Worm (Caenorhabditis elegans) whole organism, L4 larva: ENCODE results near the gene K05F1.13.
"Not testable (repeated sequence)": the region's sequence is repeated elsewhere in the genome, so short reads cannot be mapped to it uniquely, and the experiment has no call there.

ENCODE experiments used
- F26F4.8 ChIP-seq: fragments of 200-800 bp; sonication (Bioruptor generic); conservative IDR thresholded peaks from 2 replicates; pipeline ENCODE4 v1.3.6; 2022; ENCODE audit warnings: missing genetic modification characterization, missing compliant biosample characterization
- R02D3.7 ChIP-seq: fragments of 150-350 bp; sonication (generic microtip); optimal IDR thresholded peaks from 3 replicates; lab custom pipeline; 2014; ENCODE audit warnings: missing biosample characterization, missing genetic modification characterization
- ZK546.5 ChIP-seq, 2 experiments: sonication (generic microtip); optimal IDR thresholded peaks; 2 replicates each; lab custom pipeline; 2017; ENCODE audit warnings: missing biosample characterization in 2 of 2, missing genetic modification characterization in 2 of 2
- aly-2 ChIP-seq: sonication (generic microtip); optimal IDR thresholded peaks from 2 replicates; lab custom pipeline; 2018; ENCODE audit warnings: missing biosample characterization, missing genetic modification characterization
- attf-4 ChIP-seq: sonication (generic microtip); optimal IDR thresholded peaks from 3 replicates; lab custom pipeline; 2017; ENCODE audit warnings: missing biosample characterization, missing genetic modification characterization
- ceh-32 ChIP-seq: sonication (generic microtip); optimal IDR thresholded peaks from 2 replicates; lab custom pipeline; 2016; ENCODE audit warnings: mild to moderate bottlenecking, missing genetic modification characterization, missing compliant biosample characterization; ENCODE audit not compliant: poor library complexity
- ceh-44 ChIP-seq: fragments of 200-800 bp; sonication (Bioruptor generic); IDR thresholded peaks from 2 replicates; pipeline ENCODE4 v1.3.6; 2022; ENCODE audit warnings: missing genetic modification reagents, missing genetic modification characterization, missing compliant biosample characterization
- ceh-82 ChIP-seq: sonication (generic microtip); optimal IDR thresholded peaks from 2 replicates; lab custom pipeline; 2017; ENCODE audit warnings: missing biosample characterization, missing genetic modification characterization
- cey-2 ChIP-seq: sonication (generic microtip); optimal IDR thresholded peaks from 3 replicates; lab custom pipeline; 2017; ENCODE audit warnings: missing genetic modification characterization, mild to moderate bottlenecking, missing compliant biosample characterization, antibody characterized with exemption, borderline replicate concordance; ENCODE audit not compliant: insufficient read depth
- daf-12 ChIP-seq: fragments of 150-350 bp; optimal IDR thresholded peaks from 2 replicates; lab custom pipeline; 2014; ENCODE audit warnings: missing biosample characterization, missing genetic modification reagents, missing genetic modification characterization
- daf-16 ChIP-seq, 3 experiments: sonication (generic microtip); optimal IDR thresholded peaks; 2 replicates each; lab custom pipeline; 2016 to 2017; ENCODE audit warnings: missing genetic modification characterization in 3 of 3, missing genetic modification reagents in 3 of 3, mild to moderate bottlenecking in 2 of 3, missing compliant biosample characterization in 2 of 3, missing biosample characterization in 1 of 3, moderate library complexity in 1 of 3
- daf-19 ChIP-seq: fragments of 200-800 bp; sonication (Bioruptor generic); conservative IDR thresholded peaks from 2 replicates; pipeline ENCODE4 v1.3.6; 2022; ENCODE audit warnings: missing genetic modification characterization, missing compliant biosample characterization
- dmd-6 ChIP-seq: fragments of 200-800 bp; sonication (Bioruptor generic); IDR thresholded peaks from 2 replicates; pipeline ENCODE4 v1.3.6; 2022; ENCODE audit warnings: missing genetic modification reagents, missing genetic modification characterization, missing compliant biosample characterization
- dmd-8 ChIP-seq: fragments of 200-800 bp; sonication (Bioruptor generic); IDR thresholded peaks from 2 replicates; pipeline ENCODE4 v1.3.6; 2022; ENCODE audit warnings: missing genetic modification characterization, missing compliant biosample characterization
- dmd-9 ChIP-seq: fragments of 200-800 bp; sonication (Bioruptor generic); IDR thresholded peaks from 2 replicates; pipeline ENCODE4 v1.3.6; 2022; ENCODE audit warnings: missing genetic modification reagents, missing genetic modification characterization, missing compliant biosample characterization
- dpl-1 ChIP-seq: fragments of 150-350 bp; optimal IDR thresholded peaks from 2 replicates; lab custom pipeline; 2014; ENCODE audit warnings: missing biosample characterization, missing genetic modification reagents, missing genetic modification characterization
- dve-1 ChIP-seq: sonication (generic microtip); optimal IDR thresholded peaks from 2 replicates; lab custom pipeline; 2017; ENCODE audit warnings: antibody characterized with exemption, mild to moderate bottlenecking, missing genetic modification characterization, missing compliant biosample characterization; ENCODE audit not compliant: insufficient read depth
- egl-27 ChIP-seq: sonication (generic microtip); optimal IDR thresholded peaks from 3 replicates; lab custom pipeline; 2017; ENCODE audit warnings: missing biosample characterization, missing genetic modification reagents, missing genetic modification characterization
- hlh-11 ChIP-seq: fragments of 200-800 bp; sonication (Bioruptor generic); optimal IDR thresholded peaks from 2 replicates; lab custom pipeline; 2018; ENCODE audit warnings: mild to moderate bottlenecking, missing genetic modification characterization, missing compliant biosample characterization
- hlh-30 ChIP-seq: sonication (generic microtip); optimal IDR thresholded peaks from 2 replicates; lab custom pipeline; 2017; ENCODE audit warnings: antibody characterized with exemption, mild to moderate bottlenecking, missing genetic modification characterization, missing compliant biosample characterization; ENCODE audit not compliant: insufficient read depth
- lin-1 ChIP-seq: fragments of 200-800 bp; sonication (Bioruptor generic); IDR thresholded peaks from 2 replicates; pipeline ENCODE4 v1.3.6; 2022; ENCODE audit warnings: missing genetic modification reagents, missing genetic modification characterization, missing compliant biosample characterization
- lin-15B ChIP-seq: fragments of 150-350 bp; sonication (generic microtip); optimal IDR thresholded peaks from 3 replicates; lab custom pipeline; 2014; ENCODE audit warnings: missing biosample characterization, missing genetic modification characterization
- lin-39 ChIP-seq: fragments of 150-350 bp; optimal IDR thresholded peaks from 2 replicates; lab custom pipeline; 2014; ENCODE audit warnings: missing biosample characterization, missing genetic modification reagents, missing genetic modification characterization
- lsy-2 ChIP-seq, 2 experiments: fragments of 150-350 bp in 1 of 2; sonication (generic microtip) in 1 of 2; optimal IDR thresholded peaks; 2 replicates each; lab custom pipeline; 2014 to 2017; ENCODE audit warnings: missing biosample characterization in 2 of 2, missing genetic modification characterization in 2 of 2
- mxl-2 ChIP-seq: fragments of 200-800 bp; sonication (Bioruptor generic); conservative IDR thresholded peaks from 2 replicates; pipeline ENCODE4 v1.3.6; 2022; ENCODE audit warnings: missing genetic modification reagents, missing genetic modification characterization, missing compliant biosample characterization
- mxl-3 ChIP-seq: fragments of 200-800 bp; sonication (Bioruptor generic); optimal IDR thresholded peaks from 2 replicates; lab custom pipeline; 2018; ENCODE audit warnings: mild to moderate bottlenecking, missing genetic modification characterization, missing compliant biosample characterization
- nhr-11 ChIP-seq: fragments of 150-350 bp; optimal IDR thresholded peaks from 2 replicates; lab custom pipeline; 2014; ENCODE audit warnings: missing biosample characterization, missing genetic modification characterization
- nhr-28 ChIP-seq: fragments of 150-350 bp; optimal IDR thresholded peaks from 2 replicates; lab custom pipeline; 2014; ENCODE audit warnings: missing biosample characterization, missing genetic modification characterization
- nhr-41 ChIP-seq: fragments of 200-800 bp; sonication (Bioruptor generic); IDR thresholded peaks from 2 replicates; pipeline ENCODE4 v1.3.6; 2022; ENCODE audit warnings: missing genetic modification reagents, missing genetic modification characterization, missing compliant biosample characterization
- nhr-77 ChIP-seq: fragments of 150-350 bp; optimal IDR thresholded peaks from 2 replicates; lab custom pipeline; 2014; ENCODE audit warnings: missing biosample characterization, missing genetic modification characterization
- pqm-1 ChIP-seq: sonication (generic microtip); optimal IDR thresholded peaks from 2 replicates; lab custom pipeline; 2017; ENCODE audit warnings: missing biosample characterization, missing genetic modification characterization
- snpc-1.2 ChIP-seq: fragments of 200-800 bp; sonication (Bioruptor generic); IDR thresholded peaks from 2 replicates; pipeline ENCODE4 v1.3.6; 2022; ENCODE audit warnings: missing genetic modification reagents, missing genetic modification characterization, missing compliant biosample characterization
- spr-3 ChIP-seq: fragments of 200-800 bp; sonication (Bioruptor generic); optimal IDR thresholded peaks from 2 replicates; lab custom pipeline; 2018; ENCODE audit warnings: mild to moderate bottlenecking, missing genetic modification characterization, missing compliant biosample characterization
- tra-1 ChIP-seq: fragments of 200-800 bp; sonication (Bioruptor generic); IDR thresholded peaks from 2 replicates; pipeline ENCODE4 v1.3.6; 2022; ENCODE audit warnings: missing genetic modification reagents, missing genetic modification characterization, missing compliant biosample characterization
- vab-7 ChIP-seq: fragments of 200-800 bp; sonication (Bioruptor generic); IDR thresholded peaks from 2 replicates; pipeline ENCODE4 v1.3.6; 2022; ENCODE audit warnings: missing genetic modification reagents, missing genetic modification characterization, missing compliant biosample characterization
- zip-2 ChIP-seq: fragments of 150-350 bp; optimal IDR thresholded peaks from 2 replicates; lab custom pipeline; 2014; ENCODE audit warnings: missing biosample characterization, missing genetic modification characterization
- ztf-7 ChIP-seq: fragments of 150-350 bp; optimal IDR thresholded peaks from 2 replicates; lab custom pipeline; 2014; ENCODE audit warnings: missing biosample characterization, missing genetic modification characterization

The K05F1.13 gene

DNA sequence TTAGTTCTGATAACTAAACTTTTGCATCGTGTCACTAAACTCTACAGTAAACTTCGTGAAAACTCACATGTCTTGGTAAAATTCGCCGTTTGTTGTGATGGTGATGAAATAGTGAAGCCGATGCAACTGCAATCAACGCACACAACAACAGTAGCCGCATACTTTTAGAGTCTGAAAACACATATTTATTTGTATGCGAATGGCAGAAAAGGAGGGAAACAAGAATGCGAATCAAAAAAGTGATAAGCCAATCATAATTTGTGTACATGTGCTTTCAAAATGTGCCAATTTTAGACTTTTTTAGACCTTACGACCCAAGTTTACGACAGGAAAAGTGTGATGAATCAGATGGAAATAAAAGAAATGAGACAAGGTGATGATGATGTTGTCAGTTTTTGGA is 16.4 kb downstream of the K05F1.13 start, which contains the start of gene K05F1.10 (continued):
- TF ChIP-seq dmd-6 (GFP tag; lab: Robert Waterston, UW): peak; percentile 46
- no peak for TF ChIP-seq ceh-44 (GFP tag; lab: Robert Waterston, UW)
- peak; percentile 23 for TF ChIP-seq nhr-28 (tag; lab: Kevin White, UChicago)
- no peak for TF ChIP-seq ztf-7 (tag; lab: Kevin White, UChicago)
- no peak for TF ChIP-seq cey-2 (tag; lab: Kevin White, UChicago)
- no peak for TF ChIP-seq dmd-9 (GFP tag; lab: Robert Waterston, UW)
- no peak for TF ChIP-seq vab-7 (GFP tag; lab: Robert Waterston, UW)
- TF ChIP-seq, all 104 proteins: peak for 9

DNA sequence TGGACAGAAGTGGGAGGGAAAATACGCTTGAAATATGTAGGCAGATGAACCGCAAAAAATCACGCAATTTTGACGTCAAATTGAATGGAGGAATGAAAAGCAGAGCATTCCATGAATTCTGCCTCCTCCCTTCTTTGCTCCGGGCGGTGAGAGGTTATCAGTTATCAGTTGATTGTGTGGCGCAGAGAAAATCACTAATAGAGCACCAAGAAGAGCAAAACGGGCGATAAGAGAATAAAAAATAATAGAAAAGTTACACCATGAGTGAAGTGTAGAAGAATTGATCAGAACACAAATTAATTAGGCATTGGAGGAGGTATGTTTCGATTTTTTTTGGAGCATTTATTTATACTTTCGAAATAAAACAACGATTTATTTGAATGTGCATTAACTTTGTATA is 17.6 kb downstream of the K05F1.13 start:
- TF ChIP-seq dpl-1 (GFP tag; lab: Kevin White, UChicago): no peak
- no peak for TF ChIP-seq lsy-2 (tag; optimal IDR thresholded peaks at IDR 0.05; lab: Kevin White, UChicago)
- no peak for TF ChIP-seq mxl-2 (GFP tag; lab: Robert Waterston, UW)
- TF ChIP-seq egl-27 (tag; lab: Kevin White, UChicago): no peak
- TF ChIP-seq ZK546.5 (tag; optimal IDR thresholded peaks at IDR 0.05; lab: Kevin White, UChicago): no peak
- peak; percentile 52 for TF ChIP-seq nhr-77 (tag; lab: Kevin White, UChicago)
- TF ChIP-seq lin-15B (tag; lab: Kevin White, UChicago): no peak
- TF ChIP-seq dve-1: peak; percentile 28
- no peak for TF ChIP-seq aly-2 (tag; lab: Kevin White, UChicago)
- TF ChIP-seq dmd-8 (GFP tag; lab: Robert Waterston, UW): no peak
- no peak for TF ChIP-seq ceh-82 (tag; lab: Kevin White, UChicago)
- peak; percentile 60; the same call in 1 of the 2 replicates for TF ChIP-seq nhr-41 (GFP tag; lab: Robert Waterston, UW)
- peak; percentile 92 for TF ChIP-seq pqm-1 (tag; lab: Kevin White, UChicago)
- TF ChIP-seq zip-2 (tag; lab: Kevin White, UChicago): no peak
- no peak for TF ChIP-seq nhr-11
- peak; percentile 90 for TF ChIP-seq nhr-28 (tag; lab: Kevin White, UChicago)
- 0 out of 2 replicates have a peak, but pooled peaks have one; percentile 26 for TF ChIP-seq lin-1 (GFP tag; lab: Robert Waterston, UW)
- TF ChIP-seq ztf-7 (tag; lab: Kevin White, UChicago): no peak
- TF ChIP-seq daf-16 (GFP tag; optimal IDR thresholded peaks at IDR 0.05; lab: Kevin White, UChicago): no peak
- peak; percentile 38 for TF ChIP-seq daf-16 (tag; optimal IDR thresholded peaks at IDR 0.05; lab: Kevin White, UChicago)
- TF ChIP-seq hlh-11 (tag; lab: Kevin White, UChicago): peak; percentile 64
- no peak for TF ChIP-seq mxl-3 (GFP tag; lab: Kevin White, UChicago)
- no peak for TF ChIP-seq vab-7 (GFP tag; lab: Robert Waterston, UW)
- TF ChIP-seq attf-4 (tag; lab: Kevin White, UChicago): no peak
- peak; percentile 89 for TF ChIP-seq dmd-6 (GFP tag; lab: Robert Waterston, UW)

DNA sequence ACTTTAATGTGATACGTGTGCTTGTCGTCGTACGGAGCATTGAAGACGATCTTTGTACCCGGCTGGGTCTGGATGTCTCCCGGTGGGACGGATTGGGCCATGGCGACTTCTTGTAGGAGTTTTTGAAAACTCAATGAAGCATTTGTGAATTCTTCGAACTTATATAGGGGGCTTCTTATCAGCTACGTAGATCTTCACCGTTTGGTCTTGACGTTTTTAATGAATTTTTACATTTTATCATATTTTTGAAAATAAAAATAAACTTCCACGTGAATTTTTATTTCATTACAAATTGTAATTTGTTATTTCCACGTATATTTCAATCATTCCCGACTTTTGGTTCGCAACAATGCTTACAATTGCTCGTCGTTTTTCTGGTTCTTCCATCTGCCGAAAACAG is 21.3 kb downstream of the K05F1.13 start, which contains the start of the genes msp-64 and ZK1248.5:
Gene msp-64 (minus strand): TSS at position 101 of the 400 bp plus-strand sequence.
Gene ZK1248.5 (plus strand): TSS at position 285 of the 400 bp plus-strand sequence.
- TF ChIP-seq lin-39 (tag; lab: Kevin White, UChicago) (no peak), snpc-1.2 (GFP tag; lab: Robert Waterston, UW) (no peak), tra-1 (GFP tag; lab: Robert Waterston, UW) (no peak), F26F4.8 (no peak), daf-19 (GFP tag; lab: Robert Waterston, UW) (no peak), ceh-32 (no peak), hlh-30 (tag; lab: Kevin White, UChicago) (no peak)

DNA sequence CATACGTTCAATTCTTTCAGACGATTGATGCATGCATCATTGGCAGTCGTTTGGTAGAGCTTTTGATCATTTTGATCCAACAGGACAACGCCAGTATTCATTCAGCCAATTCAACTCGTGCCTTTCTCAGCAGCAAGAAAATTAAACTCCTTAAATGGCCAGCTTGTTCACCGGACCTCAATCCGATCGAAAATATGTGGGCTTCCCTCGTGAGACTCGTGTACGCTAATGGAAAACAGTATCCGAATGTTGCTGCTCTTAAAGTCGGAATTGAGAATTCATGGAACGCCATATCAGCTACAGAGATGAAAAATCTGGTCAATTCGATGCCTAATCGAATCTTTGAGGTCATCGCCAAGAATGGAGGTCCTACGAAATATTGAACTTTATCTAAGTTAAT is 26.5 kb downstream of the K05F1.13 start, which contains the start of gene wago-5:
Gene wago-5 (minus strand): TSS at position 101 of the 400 bp plus-strand sequence.
- not testable (repeated sequence) for TF ChIP-seq daf-12 (tag; lab: Kevin White, UChicago); spr-3 (GFP tag; lab: Kevin White, UChicago); R02D3.7
